Worm (Caenorhabditis elegans): ENCODE measurements around the gene npp-23.

npp-23 gene

DNA sequence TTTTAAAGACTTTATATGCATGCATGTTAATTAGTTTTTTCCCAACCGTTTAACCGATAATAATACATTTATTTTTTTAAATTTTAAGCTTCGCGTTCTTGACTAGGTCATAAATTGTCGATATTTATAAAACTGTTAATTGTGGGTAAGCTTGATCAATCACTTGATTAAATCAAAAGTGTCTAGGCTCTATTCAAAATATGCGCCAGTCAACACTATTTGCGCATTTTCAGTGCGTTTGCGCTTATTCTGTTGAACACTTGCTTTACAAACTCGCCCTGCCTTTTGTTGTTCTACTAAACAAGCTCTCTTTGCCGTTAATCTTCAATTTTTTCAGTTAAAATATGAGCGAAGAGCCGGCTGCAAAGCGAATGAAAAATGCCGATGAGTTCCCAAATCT is 21.7 kb upstream of the npp-23 start, which contains the start of gene spr-2 (continued):
- TF ChIP-seq dve-1 (tag; optimal IDR thresholded peaks at IDR 0.05; ENCODE audit: insufficient read depth) (peak; percentile 67), lim-7 (GFP tag; IDR thresholded peaks at IDR 0.05) (no peak), T20F7.1 (GFP tag; optimal IDR thresholded peaks at IDR 0.05) (peak; percentile 79), zip-11 (GFP tag; IDR thresholded peaks at IDR 0.05) (no peak), dpl-1 (GFP tag; optimal IDR thresholded peaks at IDR 0.05) (peak; percentile 86), mxl-3 (GFP tag; optimal IDR thresholded peaks at IDR 0.05) (peak; percentile 44), dmd-6 (GFP tag; IDR thresholded peaks at IDR 0.05) (0 out of 2 replicates have a peak, but pooled peaks have one; percentile 27), tag-97 (GFP tag; IDR thresholded peaks at IDR 0.05) (no peak), madf-9 (GFP tag; conservative IDR thresholded peaks at IDR 0.05) (no peak)

DNA sequence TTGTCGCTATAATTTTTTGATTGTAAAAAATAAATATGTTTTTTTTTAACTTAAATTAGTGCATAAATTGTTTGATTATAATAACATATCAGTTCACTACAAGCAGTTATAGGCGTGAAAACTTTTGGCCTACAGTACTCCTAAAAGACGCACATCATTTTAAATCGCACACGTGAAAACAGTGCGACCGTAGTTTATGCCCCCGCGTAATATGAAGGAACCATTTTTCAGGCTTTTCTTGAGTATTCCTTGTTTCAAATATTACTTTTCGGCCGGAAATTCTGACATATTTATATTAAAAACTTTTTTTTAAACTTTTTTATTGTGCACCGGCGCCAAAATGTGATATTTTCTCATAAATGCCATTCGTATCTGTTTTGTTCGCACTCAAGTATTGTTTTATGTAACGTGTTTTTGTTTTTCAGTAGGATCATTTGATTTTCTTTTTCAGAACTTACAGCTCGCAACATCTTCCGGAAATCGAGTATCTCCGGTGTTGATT is 19.1 kb upstream of the npp-23 start, which contains the start of gene oma-1:
TSS of gene oma-1 (plus strand) at position 452 of the 502 bp plus-strand sequence.
- TF ChIP-seq unc-62 (GFP tag; optimal IDR thresholded peaks at IDR 0.05 in 1 of 2), result peak in 1 of 2 experiments; percentile 42
- TF ChIP-seq unc-62 (tag; optimal IDR thresholded peaks at IDR 0.05), result no peak
- TF ChIP-seq Y75B8A.6 (GFP tag; IDR thresholded peaks at IDR 0.05), result no peak
- TF ChIP-seq unc-130 (GFP tag; optimal IDR thresholded peaks at IDR 0.05), result peak; percentile 70
- TF ChIP-seq hlh-30 (tag; optimal IDR thresholded peaks at IDR 0.05; ENCODE audit: insufficient read depth), result no peak
- TF ChIP-seq hmg-1.1 (GFP tag; IDR thresholded peaks at IDR 0.05), result no peak
- TF ChIP-seq nhr-41 (GFP tag; IDR thresholded peaks at IDR 0.05), result no peak
- no peak; the same call in 1 of the 2 replicates for TF ChIP-seq snpc-1.2 (GFP tag; IDR thresholded peaks at IDR 0.05)
- TF ChIP-seq fkh-10 (GFP tag; optimal IDR thresholded peaks at IDR 0.05), result no peak
- TF ChIP-seq dmd-9 (GFP tag; IDR thresholded peaks at IDR 0.05), result no peak
- TF ChIP-seq pqm-1 (tag; optimal IDR thresholded peaks at IDR 0.05), result no peak
- no peak for TF ChIP-seq spr-1 (tag; optimal IDR thresholded peaks at IDR 0.05)
- TF ChIP-seq snpc-4 (tag; optimal IDR thresholded peaks at IDR 0.05), result no peak
- TF ChIP-seq F49E8.2 (tag; optimal IDR thresholded peaks at IDR 0.05; ENCODE audit: borderline replicate concordance), result peak; percentile 52
- TF ChIP-seq nhr-42 (GFP tag; IDR thresholded peaks at IDR 0.05), result no peak

ce11 chrIV:8886228-8886627 is 16.7 kb upstream of the npp-23 start, which contains the start of gene C09G9.5:
TSS of gene C09G9.5 (plus strand) at chrIV:8886528.
- no peak for TF ChIP-seq gei-8 (GFP tag; optimal IDR thresholded peaks at IDR 0.05)
- no peak for TF ChIP-seq lim-7 (GFP tag; IDR thresholded peaks at IDR 0.05)
- no peak for TF ChIP-seq Y75B8A.6 (GFP tag; IDR thresholded peaks at IDR 0.05)
- TF ChIP-seq jun-1 (tag; optimal IDR thresholded peaks at IDR 0.05), result no peak
- TF ChIP-seq madf-9 (GFP tag; conservative IDR thresholded peaks at IDR 0.05), result no peak
- no peak for TF ChIP-seq snpc-1.2 (GFP tag; IDR thresholded peaks at IDR 0.05)
- no peak for TF ChIP-seq Y5F2A.4 (GFP tag; optimal IDR thresholded peaks at IDR 0.05)
- no peak for TF ChIP-seq daf-16 (GFP tag; optimal IDR thresholded peaks at IDR 0.05)
- TF ChIP-seq daf-16 (tag; optimal IDR thresholded peaks at IDR 0.05), result no peak
- no peak for TF ChIP-seq sdz-12 (GFP tag; optimal IDR thresholded peaks at IDR 0.05)
- TF ChIP-seq mes-2 (tag; optimal IDR thresholded peaks at IDR 0.05; ENCODE audit: poor library complexity, severe bottlenecking), result no peak
- TF ChIP-seq F49E8.2 (tag; optimal IDR thresholded peaks at IDR 0.05; ENCODE audit: borderline replicate concordance), result no peak
- TF ChIP-seq unc-62 (GFP tag; optimal IDR thresholded peaks at IDR 0.05 in 1 of 2), result no peak
- TF ChIP-seq unc-62 (tag; optimal IDR thresholded peaks at IDR 0.05), result no peak

- no peak for TF ChIP-seq aha-1 (tag)
- no peak for TF ChIP-seq hmg-1.1 (GFP tag; IDR thresholded peaks at IDR 0.05)
- TF ChIP-seq D1046.2 (GFP tag; IDR thresholded peaks at IDR 0.05), result no peak
- no peak for TF ChIP-seq snpc-4 (tag; optimal IDR thresholded peaks at IDR 0.05)
- TF ChIP-seq T20F7.1 (GFP tag; optimal IDR thresholded peaks at IDR 0.05), result no peak
- TF ChIP-seq duxl-1 (tag; optimal IDR thresholded peaks at IDR 0.05; ENCODE audit: poor library complexity), result no peak
- no peak for TF ChIP-seq set-16 (GFP tag; IDR thresholded peaks at IDR 0.05)
- no peak for TF ChIP-seq hif-1 (tag; optimal IDR thresholded peaks at IDR 0.05)
- TF ChIP-seq hlh-11 (tag; optimal IDR thresholded peaks at IDR 0.05), result no peak
- no peak for TF ChIP-seq zip-11 (GFP tag; IDR thresholded peaks at IDR 0.05)
- TF ChIP-seq vab-7 (GFP tag; IDR thresholded peaks at IDR 0.05), result no peak
Observed at ce11 chrIV:8881181-8881580, 11.7 kb upstream of the npp-23 start, which contains the start of gene C09G9.8. TSS of gene C09G9.8 (plus strand) at chrIV:8881481.

Data from whole organism, L4 larva.